Fruit fly (Drosophila melanogaster): ENCODE measurements around the gene CG6428.

dm6 chrX:3967613-3968012, 842 bp downstream of the CG6428 start:
- TF ChIP-seq bab1 (GFP tag; optimal IDR thresholded peaks at IDR 0.05) (no peak), CG1620 (GFP tag; optimal IDR thresholded peaks at IDR 0.05) (no peak)
